Fruit fly (Drosophila melanogaster) whole organism, pupa: ENCODE data around the gene CG4709.

Experiments used
- CG10348 ChIP-seq: fragments of 200-800 bp; sonication (Bioruptor generic); IDR thresholded peaks from 2 replicates; pipeline ENCODE4 v1.3.6; 2022; ENCODE audit warnings: missing biosample characterization, missing genetic modification characterization
- CG12605 ChIP-seq: fragments of 200-800 bp; sonication (Bioruptor generic); IDR thresholded peaks from 2 replicates; pipeline ENCODE4 v1.3.6; 2022; ENCODE audit warnings: missing biosample characterization, missing genetic modification characterization
- CG13204 ChIP-seq: fragments of 200-800 bp; sonication (Bioruptor generic); optimal IDR thresholded peaks from 2 replicates; lab custom pipeline; 2018; ENCODE audit warnings: missing biosample characterization, mild to moderate bottlenecking, missing genetic modification characterization, moderate library complexity
- CG14655 ChIP-seq: fragments of 200-800 bp; sonication (Bioruptor generic); optimal IDR thresholded peaks from 3 replicates; lab custom pipeline; 2017; ENCODE audit warnings: mild to moderate bottlenecking, missing biosample characterization, missing genetic modification reagents, missing genetic modification characterization
- CG15710 ChIP-seq: fragments of 200-800 bp; sonication (Bioruptor generic); optimal IDR thresholded peaks from 2 replicates; lab custom pipeline; 2018; ENCODE audit warnings: missing biosample characterization, mild to moderate bottlenecking, missing genetic modification characterization, moderate library complexity
- CG17806 ChIP-seq: fragments of 200-800 bp; sonication (Bioruptor generic); optimal IDR thresholded peaks from 2 replicates; lab custom pipeline; 2018; ENCODE audit warnings: missing biosample characterization, mild to moderate bottlenecking, missing genetic modification characterization, moderate library complexity
- CG32121 ChIP-seq: fragments of 200-800 bp; sonication (Bioruptor generic); IDR thresholded peaks from 2 replicates; pipeline ENCODE4 v1.3.6; 2022; ENCODE audit warnings: missing biosample characterization, missing genetic modification characterization
- CG34367 ChIP-seq: fragments of 200-800 bp; sonication (Bioruptor generic); optimal IDR thresholded peaks from 2 replicates; lab custom pipeline; 2018; ENCODE audit warnings: missing biosample characterization, mild to moderate bottlenecking, missing genetic modification characterization
- CG4496 ChIP-seq: fragments of 200-800 bp; sonication (Bioruptor generic); IDR thresholded peaks from 3 replicates; pipeline ENCODE4 v1.3.6; 2022; ENCODE audit warnings: missing biosample characterization, missing genetic modification characterization
- CG8159 ChIP-seq: fragments of 200-800 bp; sonication (Bioruptor generic); optimal IDR thresholded peaks from 3 replicates; lab custom pipeline; 2018; ENCODE audit warnings: missing biosample characterization, mild to moderate bottlenecking, missing genetic modification characterization, moderate library complexity
- CG8301 ChIP-seq: fragments of 200-800 bp; sonication (Bioruptor generic); optimal IDR thresholded peaks from 2 replicates; lab custom pipeline; 2018; ENCODE audit warnings: missing biosample characterization, mild to moderate bottlenecking, missing genetic modification characterization
- CG9948 ChIP-seq: fragments of 200-800 bp; sonication (Bioruptor generic); optimal IDR thresholded peaks from 2 replicates; lab custom pipeline; 2018; ENCODE audit warnings: missing biosample characterization, mild to moderate bottlenecking, missing genetic modification characterization, moderate library complexity
- D1 ChIP-seq: fragments of 200-800 bp; sonication (Bioruptor generic); optimal IDR thresholded peaks from 2 replicates; lab custom pipeline; 2018; ENCODE audit warnings: missing biosample characterization, mild to moderate bottlenecking, missing genetic modification characterization, moderate library complexity
- EcR ChIP-seq: fragments of 200-800 bp; sonication (Bioruptor generic); optimal IDR thresholded peaks from 3 replicates; lab custom pipeline; 2019; ENCODE audit warnings: missing biosample characterization, missing genetic modification characterization, mild to moderate bottlenecking, moderate library complexity, missing genetic modification reagents
- Ets98B ChIP-seq: fragments of 200-800 bp; sonication (Bioruptor generic); IDR thresholded peaks from 2 replicates; pipeline ENCODE4 v1.3.6; 2022; ENCODE audit warnings: missing biosample characterization, missing genetic modification characterization
- Pif1A ChIP-seq: fragments of 200-800 bp; sonication (Bioruptor generic); optimal IDR thresholded peaks from 3 replicates; lab custom pipeline; 2016; ENCODE audit warnings: missing biosample characterization, missing genetic modification characterization
- Pif1B ChIP-seq: fragments of 200-800 bp; sonication (Bioruptor generic); optimal IDR thresholded peaks from 3 replicates; lab custom pipeline; 2016; ENCODE audit warnings: missing biosample characterization, missing genetic modification characterization
- Snoo ChIP-seq: fragments of 200-800 bp; sonication (Bioruptor generic); optimal IDR thresholded peaks from 3 replicates; lab custom pipeline; 2017; ENCODE audit warnings: missing biosample characterization, mild to moderate bottlenecking, missing genetic modification characterization, inconsistent platforms
- fd96Ca ChIP-seq: fragments of 200-800 bp; sonication (Bioruptor generic); IDR thresholded peaks from 3 replicates; pipeline ENCODE4 v1.3.6; 2022; ENCODE audit warnings: missing biosample characterization, missing genetic modification characterization
- gl ChIP-seq: fragments of 200-800 bp; sonication (Bioruptor generic); optimal IDR thresholded peaks from 2 replicates; lab custom pipeline; 2018; ENCODE audit warnings: missing biosample characterization, mild to moderate bottlenecking, missing genetic modification characterization
- rn ChIP-seq: fragments of 200-800 bp; sonication (Bioruptor generic); IDR thresholded peaks from 2 replicates; pipeline ENCODE4 v1.3.6; 2022; ENCODE audit warnings: missing biosample characterization, missing genetic modification characterization

The CG4709 gene

dm6 chr2L:9960758-9961157 lies 6.6 kb downstream of the CG4709 start:
- peak; percentile 47 for TF ChIP-seq EcR (GFP tag; lab: Kevin White, UChicago)
- TF ChIP-seq CG13204 (GFP tag; lab: Kevin White, UChicago) = no peak

dm6 chr2L:9963603-9964042 lies 9.5 kb downstream of the CG4709 start, which contains the start of gene CG5850:
CG5850 (minus strand) TSS chr2L:9963949.
- TF ChIP-seq rn (GFP tag; lab: Robert Waterston, UW) (no peak), CG4496 (GFP tag; lab: Robert Waterston, UW) (no peak), Ets98B (GFP tag; lab: Robert Waterston, UW) (no peak), CG12605 (GFP tag; lab: Robert Waterston, UW) (no peak), Snoo (tag; lab: Kevin White, UChicago) (no peak), CG8159 (tag; lab: Kevin White, UChicago) (peak; percentile 7), CG17806 (peak; percentile 0), Pif1B (GFP tag; lab: Kevin White, UChicago) (no peak), CG8301 (no peak), EcR (GFP tag; lab: Kevin White, UChicago) (no peak), CG13204 (GFP tag; lab: Kevin White, UChicago) (no peak), CG15710 (tag; lab: Kevin White, UChicago) (no peak), CG34367 (tag; lab: Kevin White, UChicago) (no peak)
- TF ChIP-seq, all 21 proteins: peak for 2

- TF ChIP-seq Pif1B (GFP tag; lab: Kevin White, UChicago) (no peak), EcR (GFP tag; lab: Kevin White, UChicago) (peak; percentile 11), CG8301 (peak; percentile 51), Ets98B (GFP tag; lab: Robert Waterston, UW) (peak; percentile 49), Pif1A (no peak), CG4496 (GFP tag; lab: Robert Waterston, UW) (peak; percentile 86), CG15710 (tag; lab: Kevin White, UChicago) (peak; percentile 74), CG32121 (GFP tag; lab: Robert Waterston, UW) (peak; percentile 35; the same call in 1 of the 2 replicates), CG17806 (peak; percentile 38), Snoo (tag; lab: Kevin White, UChicago) (peak; percentile 89), CG9948 (tag; lab: Kevin White, UChicago) (peak; percentile 24), CG10348 (GFP tag; lab: Robert Waterston, UW) (no peak), CG8159 (tag; lab: Kevin White, UChicago) (peak; percentile 60), D1 (tag; lab: Kevin White, UChicago) (no peak), CG13204 (GFP tag; lab: Kevin White, UChicago) (no peak), gl (tag; lab: Kevin White, UChicago) (peak; percentile 78), CG34367 (tag; lab: Kevin White, UChicago) (peak; percentile 76), CG14655 (GFP tag; lab: Kevin White, UChicago) (no peak), fd96Ca (peak; percentile 57), rn (GFP tag; lab: Robert Waterston, UW) (no peak), CG12605 (GFP tag; lab: Robert Waterston, UW) (peak; percentile 77)
Measured at dm6 chr2L:9966983-9967737, 13.0 kb downstream of the CG4709 start, which contains the start of the genes Dref and RpL13. Dref (minus strand) TSS chr2L:9967229. RpL13 (plus strand) TSS chr2L:9967313.

dm6 chr2L:9968201-9968727 lies 14.1 kb downstream of the CG4709 start:
- no peak for TF ChIP-seq CG4496 (GFP tag; lab: Robert Waterston, UW)
- TF ChIP-seq Snoo (tag; lab: Kevin White, UChicago) = no peak
- TF ChIP-seq EcR (GFP tag; lab: Kevin White, UChicago) = no peak
- TF ChIP-seq fd96Ca = no peak
- no peak for TF ChIP-seq CG10348 (GFP tag; lab: Robert Waterston, UW)
- TF ChIP-seq CG14655 (GFP tag; lab: Kevin White, UChicago) = no peak
- no peak for TF ChIP-seq Pif1B (GFP tag; lab: Kevin White, UChicago)
- no peak for TF ChIP-seq Pif1A
- TF ChIP-seq CG13204 (GFP tag; lab: Kevin White, UChicago) = no peak
- TF ChIP-seq rn (GFP tag; lab: Robert Waterston, UW) = no peak
- TF ChIP-seq gl (tag; lab: Kevin White, UChicago) = no peak
- no peak for TF ChIP-seq CG34367 (tag; lab: Kevin White, UChicago)
- no peak for TF ChIP-seq CG15710 (tag; lab: Kevin White, UChicago)
- TF ChIP-seq CG32121 (GFP tag; lab: Robert Waterston, UW) = no peak
- no peak for TF ChIP-seq D1 (tag; lab: Kevin White, UChicago)
- TF ChIP-seq Ets98B (GFP tag; lab: Robert Waterston, UW) = no peak
- TF ChIP-seq CG8159 (tag; lab: Kevin White, UChicago) = no peak
- no peak for TF ChIP-seq CG12605 (GFP tag; lab: Robert Waterston, UW)
- TF ChIP-seq CG8301 = no peak

dm6 chr2L:9972624-9973023 lies 18.5 kb downstream of the CG4709 start:
- TF ChIP-seq Ets98B (GFP tag; lab: Robert Waterston, UW) (no peak), CG10348 (GFP tag; lab: Robert Waterston, UW) (no peak), fd96Ca (no peak), CG17806 (no peak), Pif1A (no peak), gl (tag; lab: Kevin White, UChicago) (no peak), D1 (tag; lab: Kevin White, UChicago) (no peak), CG32121 (GFP tag; lab: Robert Waterston, UW) (no peak), Snoo (tag; lab: Kevin White, UChicago) (no peak), EcR (GFP tag; lab: Kevin White, UChicago) (no peak), CG14655 (GFP tag; lab: Kevin White, UChicago) (no peak), CG34367 (tag; lab: Kevin White, UChicago) (no peak), CG8301 (no peak), CG4496 (GFP tag; lab: Robert Waterston, UW) (no peak)
